Fruit fly (Drosophila melanogaster): ENCODE data around the gene CG33772.

Gene CG33772

DNA sequence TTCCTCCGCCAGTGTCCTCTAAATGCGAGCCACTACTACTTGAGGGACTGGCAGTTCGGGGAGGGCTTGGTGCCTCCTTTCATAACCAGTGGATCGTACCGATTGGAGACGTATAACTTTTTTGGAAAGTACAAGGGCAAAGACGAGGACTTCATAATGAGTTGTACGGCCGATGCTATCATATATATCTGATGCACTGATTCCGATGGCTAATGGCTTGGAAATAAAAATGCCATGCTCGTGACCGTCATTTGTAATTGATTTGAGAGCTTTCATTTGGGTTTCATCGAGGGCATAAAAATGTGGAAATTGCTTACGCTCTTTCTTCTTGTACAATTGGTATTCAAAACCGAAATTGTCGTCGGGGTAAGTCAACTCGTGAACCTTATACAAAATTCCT lies 3.2 kb downstream of the CG33772 start, which contains the start of gene CG33771:
CG33771 (plus strand) TSS at position 301 of the 400 bp plus-strand sequence.
- TF ChIP-seq usp (GFP tag; optimal IDR thresholded peaks at IDR 0.05) (no peak), psq (optimal IDR thresholded peaks at IDR 0.05) (no peak), Dll (optimal IDR thresholded peaks at IDR 0.05) (no peak), pan (optimal IDR thresholded peaks at IDR 0.05) (no peak), CG8478 (optimal IDR thresholded peaks at IDR 0.05) (no peak), EcR (GFP tag; optimal IDR thresholded peaks at IDR 0.05) (no peak)

DNA sequence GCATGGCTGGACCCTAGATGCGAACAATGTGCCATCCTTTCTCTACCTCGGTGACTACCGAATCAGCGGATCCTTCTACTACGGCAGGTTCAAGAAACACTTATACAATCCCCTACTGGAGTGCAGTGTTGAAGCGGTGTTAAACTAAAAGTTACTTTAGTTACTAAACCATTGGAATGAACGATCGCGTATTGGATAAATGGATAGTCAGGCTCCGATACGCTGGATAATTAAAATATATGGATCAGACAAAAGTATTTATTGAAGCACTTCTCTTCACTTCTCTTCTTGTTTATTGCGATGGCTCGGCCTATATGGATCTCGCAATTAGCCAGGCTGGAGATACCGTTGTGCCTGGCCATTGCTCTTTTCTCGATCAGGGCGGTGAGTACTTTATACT lies 4.0 kb downstream of the CG33772 start, which contains the start of gene CG33770:
CG33770 (plus strand) TSS at position 301 of the 400 bp plus-strand sequence.
- TF ChIP-seq Dll (optimal IDR thresholded peaks at IDR 0.05) (no peak), usp (GFP tag; optimal IDR thresholded peaks at IDR 0.05) (no peak), EcR (GFP tag; optimal IDR thresholded peaks at IDR 0.05) (no peak), pan (optimal IDR thresholded peaks at IDR 0.05) (no peak), CG8478 (optimal IDR thresholded peaks at IDR 0.05) (no peak)

DNA sequence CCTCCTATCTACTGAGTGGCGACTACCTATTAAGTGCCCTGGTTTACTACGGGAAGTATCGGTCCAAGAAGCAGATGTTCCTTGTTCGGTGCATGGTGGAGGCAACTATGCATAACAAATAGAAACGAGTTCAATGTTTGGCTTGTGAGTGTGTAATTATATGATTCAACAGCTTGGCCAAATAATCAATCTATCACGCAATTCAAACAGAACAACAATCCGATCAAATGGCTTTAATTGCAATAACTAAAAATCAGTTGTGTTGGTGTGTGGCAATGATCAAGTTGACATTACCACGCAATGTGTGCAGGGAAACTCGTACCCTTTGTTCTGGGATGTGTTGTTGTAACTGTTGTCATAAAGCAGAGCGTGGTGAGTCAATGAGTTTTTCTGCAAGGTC lies 4.7 kb downstream of the CG33772 start, which contains the start of gene CG33769:
CG33769 (plus strand) TSS at position 301 of the 400 bp plus-strand sequence.
- TF ChIP-seq psq (optimal IDR thresholded peaks at IDR 0.05) (no peak), usp (GFP tag; optimal IDR thresholded peaks at IDR 0.05) (no peak), pan (optimal IDR thresholded peaks at IDR 0.05) (no peak), CG8478 (optimal IDR thresholded peaks at IDR 0.05) (no peak), EcR (GFP tag; optimal IDR thresholded peaks at IDR 0.05) (no peak), Dll (optimal IDR thresholded peaks at IDR 0.05) (no peak)

DNA sequence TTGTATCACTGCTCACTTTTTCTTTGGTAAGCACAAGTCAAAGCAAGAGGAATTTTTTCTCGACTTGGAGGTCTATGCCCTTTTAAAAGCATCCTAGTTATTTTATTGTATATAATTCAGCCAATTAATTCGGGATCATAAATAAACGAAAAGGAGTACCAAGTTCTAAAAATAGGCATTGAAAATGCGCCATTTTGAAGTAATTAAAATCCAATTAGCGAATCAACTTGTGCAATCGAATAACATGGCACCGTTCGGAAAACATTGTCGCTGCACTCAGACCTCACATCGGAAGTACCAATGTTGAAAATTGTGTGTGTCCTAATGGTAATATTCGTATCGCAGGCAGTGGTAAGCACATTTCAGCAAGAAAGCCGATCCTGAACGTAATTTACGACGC lies 5.5 kb downstream of the CG33772 start, which contains the start of gene CG33768:
CG33768 (plus strand) TSS at position 301 of the 400 bp plus-strand sequence.
- no peak for TF ChIP-seq Dll (optimal IDR thresholded peaks at IDR 0.05)
- TF ChIP-seq usp (GFP tag; optimal IDR thresholded peaks at IDR 0.05), result no peak
- no peak for TF ChIP-seq psq (optimal IDR thresholded peaks at IDR 0.05)
- TF ChIP-seq CG8478 (optimal IDR thresholded peaks at IDR 0.05), result no peak
- no peak for TF ChIP-seq pan (optimal IDR thresholded peaks at IDR 0.05)

dm6 chr3L:22646007-22646406 lies 6.3 kb downstream of the CG33772 start, which contains the start of gene CG33767:
CG33767 (plus strand) TSS chr3L:22646307.
- TF ChIP-seq pan (optimal IDR thresholded peaks at IDR 0.05) (no peak), Dll (optimal IDR thresholded peaks at IDR 0.05) (no peak)

dm6 chr3L:22645327-22645726 lies 7.0 kb downstream of the CG33772 start, which contains the start of gene CG33766:
CG33766 (plus strand) TSS chr3L:22645627.
- no peak for TF ChIP-seq pan (optimal IDR thresholded peaks at IDR 0.05)
- TF ChIP-seq Dll (optimal IDR thresholded peaks at IDR 0.05), result no peak
- TF ChIP-seq CG8478 (optimal IDR thresholded peaks at IDR 0.05), result no peak
- no peak for TF ChIP-seq usp (GFP tag; optimal IDR thresholded peaks at IDR 0.05)
- no peak for TF ChIP-seq EcR (GFP tag; optimal IDR thresholded peaks at IDR 0.05)
- TF ChIP-seq psq (optimal IDR thresholded peaks at IDR 0.05), result no peak

- TF ChIP-seq usp (GFP tag; optimal IDR thresholded peaks at IDR 0.05) (no peak), Dll (optimal IDR thresholded peaks at IDR 0.05) (no peak), CG8478 (optimal IDR thresholded peaks at IDR 0.05) (no peak), pan (optimal IDR thresholded peaks at IDR 0.05) (no peak), EcR (GFP tag; optimal IDR thresholded peaks at IDR 0.05) (no peak), psq (optimal IDR thresholded peaks at IDR 0.05) (no peak)
Measured at dm6 chr3L:22642276-22642900, 9.9 kb downstream of the CG33772 start.

DNA sequence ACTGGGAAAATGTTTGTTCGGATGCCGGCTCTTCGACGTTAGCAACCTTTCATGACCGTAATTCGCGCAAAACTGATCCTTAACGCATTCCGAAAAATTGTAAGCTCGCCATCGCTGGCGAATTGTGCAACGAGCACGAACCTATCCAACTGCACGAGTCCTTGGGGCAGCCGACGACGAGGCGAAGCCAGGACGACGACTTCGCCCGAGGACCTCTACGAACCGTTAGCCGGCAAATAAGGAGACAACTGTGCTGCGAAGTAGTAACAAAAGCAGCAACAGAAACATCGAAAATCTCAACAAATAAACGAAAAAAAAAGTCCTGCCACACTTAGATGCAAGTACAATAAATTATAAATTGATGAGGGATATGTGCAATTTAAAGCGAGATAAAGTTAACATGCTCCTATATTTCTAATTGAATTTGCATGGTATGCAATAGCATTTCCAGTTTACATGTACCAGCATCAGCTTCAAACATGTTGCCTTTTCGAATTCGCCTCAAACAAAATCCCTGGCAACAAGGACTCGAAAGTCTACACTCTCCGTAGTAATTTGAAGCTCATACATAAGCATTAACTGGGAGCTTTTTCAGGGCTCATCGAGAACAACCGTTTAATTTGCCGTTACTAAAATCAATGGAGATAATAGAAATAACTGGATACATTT lies 14.3 kb downstream of the CG33772 start, which contains the start of gene CG14459:
CG14459 (minus strand) TSS at position 51 of the 669 bp plus-strand sequence.
- TF ChIP-seq CG8478 (optimal IDR thresholded peaks at IDR 0.05), result no peak
- TF ChIP-seq EcR (GFP tag; optimal IDR thresholded peaks at IDR 0.05), result no peak
- TF ChIP-seq Dll (optimal IDR thresholded peaks at IDR 0.05), result no peak
- TF ChIP-seq usp (GFP tag; optimal IDR thresholded peaks at IDR 0.05), result no peak
- TF ChIP-seq pan (optimal IDR thresholded peaks at IDR 0.05), result no peak
- TF ChIP-seq psq (optimal IDR thresholded peaks at IDR 0.05), result no peak

DNA sequence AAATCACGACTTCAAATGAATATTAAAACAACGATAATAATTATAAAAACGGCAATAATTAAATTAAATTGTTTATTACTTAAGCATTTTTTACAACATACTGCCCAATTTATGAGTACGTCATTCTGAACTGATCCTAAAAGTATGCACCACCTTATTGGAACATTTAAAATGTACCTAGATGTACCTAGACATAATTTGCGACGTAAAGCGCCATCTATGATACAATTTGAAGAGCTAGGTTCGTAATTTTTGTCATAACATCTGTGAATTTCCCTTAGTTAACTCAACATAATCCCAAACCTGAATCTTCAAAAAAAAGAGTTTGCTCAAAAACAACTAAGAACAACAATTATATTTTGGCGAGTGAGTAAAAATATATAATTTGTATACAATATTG lies 18.2 kb downstream of the CG33772 start:
- TF ChIP-seq EcR (GFP tag; optimal IDR thresholded peaks at IDR 0.05) (no peak), Dll (optimal IDR thresholded peaks at IDR 0.05) (no peak), CG8478 (optimal IDR thresholded peaks at IDR 0.05) (no peak), psq (optimal IDR thresholded peaks at IDR 0.05) (no peak), usp (GFP tag; optimal IDR thresholded peaks at IDR 0.05) (no peak)

DNA sequence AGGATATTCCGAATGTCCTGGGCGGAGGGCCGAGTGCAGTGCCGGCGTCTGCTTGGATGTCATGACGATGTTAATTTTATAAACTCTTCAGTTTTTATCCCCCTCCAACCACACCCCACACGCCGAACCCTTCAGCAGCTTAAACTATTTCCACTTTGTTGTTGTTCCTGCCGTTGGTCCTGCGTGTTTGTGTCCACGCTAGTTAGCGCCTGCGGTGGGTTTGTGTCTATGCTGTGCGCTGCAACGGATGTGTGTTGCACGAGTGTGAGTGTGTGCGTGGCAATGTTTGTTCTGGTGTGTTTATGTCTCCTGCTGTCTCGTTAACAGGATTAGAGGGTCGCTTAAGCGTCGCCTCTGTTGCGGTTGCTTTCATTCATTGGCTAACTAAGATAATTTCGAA lies 35.5 kb downstream of the CG33772 start:
- TF ChIP-seq pan (optimal IDR thresholded peaks at IDR 0.05), result no peak
- no peak for TF ChIP-seq CG8478 (optimal IDR thresholded peaks at IDR 0.05)
- no peak for TF ChIP-seq psq (optimal IDR thresholded peaks at IDR 0.05)

DNA sequence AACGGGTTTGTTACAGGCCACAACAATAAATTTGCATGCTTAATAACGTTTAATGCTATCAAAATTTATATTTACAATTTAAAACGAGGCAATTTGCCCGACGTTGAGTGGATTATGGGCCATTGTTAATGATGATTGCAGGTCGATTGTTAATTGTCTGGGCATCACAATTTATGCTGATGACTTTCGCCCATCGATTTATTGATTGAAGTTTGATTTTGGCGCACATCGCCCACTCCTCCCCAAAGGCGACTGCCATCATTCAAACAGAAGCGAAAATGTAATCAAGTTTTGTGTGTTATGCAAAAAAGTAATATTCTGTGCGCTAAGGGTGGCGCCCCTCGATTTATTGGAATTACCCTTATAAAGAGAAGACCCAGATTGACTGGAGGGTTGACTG lies 45.2 kb downstream of the CG33772 start:
- TF ChIP-seq psq (optimal IDR thresholded peaks at IDR 0.05) (no peak), CG8478 (optimal IDR thresholded peaks at IDR 0.05) (no peak), Dll (optimal IDR thresholded peaks at IDR 0.05) (no peak), usp (GFP tag; optimal IDR thresholded peaks at IDR 0.05) (no peak), pan (optimal IDR thresholded peaks at IDR 0.05) (no peak), EcR (GFP tag; optimal IDR thresholded peaks at IDR 0.05) (no peak)

DNA sequence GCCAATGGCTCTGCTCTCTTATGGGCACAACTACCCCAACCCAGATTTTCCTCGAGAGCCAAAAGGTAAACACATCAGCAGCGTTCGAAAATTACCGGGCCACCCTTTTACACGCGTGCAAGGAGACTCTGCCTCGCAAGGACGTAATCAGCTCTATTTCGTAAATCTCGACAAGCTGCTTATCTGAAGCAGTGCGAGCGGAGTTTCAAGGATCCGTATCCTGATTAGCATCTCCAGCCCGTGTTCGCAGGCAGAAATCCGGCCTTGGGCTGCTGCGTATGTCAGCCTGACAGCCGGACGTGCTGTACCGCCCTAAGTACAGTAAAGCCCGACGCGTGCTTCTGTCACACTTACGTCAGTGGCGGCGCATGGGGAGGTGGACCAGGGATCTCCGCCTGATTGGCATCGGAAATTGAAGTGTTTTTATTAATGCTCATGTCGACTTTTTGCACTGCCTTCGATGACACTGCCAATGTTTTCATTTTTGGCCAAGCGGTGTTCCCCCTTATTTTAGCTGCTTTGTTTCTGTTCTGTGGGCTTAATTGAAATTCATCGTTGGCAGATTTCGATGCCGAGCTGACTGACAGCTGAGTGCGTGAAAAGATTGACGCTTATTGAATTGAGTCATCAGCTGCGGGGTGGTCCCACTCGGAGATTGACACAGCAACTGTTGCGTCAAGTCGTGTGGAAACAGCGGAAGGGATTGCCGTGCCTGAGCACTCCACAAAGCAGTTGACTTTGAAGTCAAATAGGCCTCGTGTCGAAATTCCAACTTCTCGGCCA lies 46.5 kb downstream of the CG33772 start, which contains the start of gene ND-B14.5AL:
ND-B14.5AL (plus strand) TSS at position 733 of the 783 bp plus-strand sequence.
- no peak for TF ChIP-seq pan (optimal IDR thresholded peaks at IDR 0.05)
- no peak for TF ChIP-seq Dll (optimal IDR thresholded peaks at IDR 0.05)
- TF ChIP-seq CG8478 (optimal IDR thresholded peaks at IDR 0.05), result no peak
- no peak for TF ChIP-seq psq (optimal IDR thresholded peaks at IDR 0.05)
- TF ChIP-seq EcR (GFP tag; optimal IDR thresholded peaks at IDR 0.05), result no peak
- no peak for TF ChIP-seq usp (GFP tag; optimal IDR thresholded peaks at IDR 0.05)
